Fruit fly (Drosophila melanogaster): ENCODE measurements around the gene Cpr67B.
A peak's percentile ranks its signal among the peaks of the same experiment; 100 is the strongest.

Cpr67B gene

dm6 chr3L:9360217-9360692 lies 44.3 kb upstream of the Cpr67B start, which contains the start of gene Pdxk (continued):
- TF ChIP-seq caup (GFP tag; optimal IDR thresholded peaks at IDR 0.05; ENCODE audit: severe bottlenecking), result peak; percentile 45
- TF ChIP-seq CG12299 (tag; optimal IDR thresholded peaks at IDR 0.05), result peak; percentile 28
- TF ChIP-seq Rfx (GFP tag; IDR thresholded peaks at IDR 0.05), result peak; percentile 43; the same call in 1 of the 2 replicates
- TF ChIP-seq Abd-B (GFP tag; optimal IDR thresholded peaks at IDR 0.05), result no peak
- no peak for TF ChIP-seq Dad (GFP tag; optimal IDR thresholded peaks at IDR 0.05)
- peak; percentile 32 for TF ChIP-seq CG17385 (GFP tag; optimal IDR thresholded peaks at IDR 0.05)
- no peak for TF ChIP-seq CG8290 (GFP tag; optimal IDR thresholded peaks at IDR 0.05)
- peak in 1 of 2 experiments; percentile 67 for TF ChIP-seq CG8290 (tag; optimal IDR thresholded peaks at IDR 0.05)
- TF ChIP-seq wor (GFP tag; IDR thresholded peaks at IDR 0.05), result no peak
- TF ChIP-seq Pdp1 (GFP tag; optimal IDR thresholded peaks at IDR 0.05), result peak in 1 of 2 experiments; percentile 91
- TF ChIP-seq Trl (optimal IDR thresholded peaks at IDR 0.05), result peak in 1 of 2 experiments; percentile 43
- no peak for TF ChIP-seq Trl (GFP tag; optimal IDR thresholded peaks at IDR 0.05)
- peak; percentile 43 for TF ChIP-seq Hmr (GFP tag; optimal IDR thresholded peaks at IDR 0.05)
- peak; percentile 58 for TF ChIP-seq sens (GFP tag)
- TF ChIP-seq slbo (GFP tag; IDR thresholded peaks at IDR 0.05), result peak; percentile 5; the same call in 1 of the 2 replicates
- TF ChIP-seq CG17568 (GFP tag; optimal IDR thresholded peaks at IDR 0.05), result peak; percentile 3
- no peak for TF ChIP-seq hb (GFP tag; IDR thresholded peaks at IDR 0.05; ENCODE audit: partially characterized antibody)
- TF ChIP-seq CG14710 (tag; optimal IDR thresholded peaks at IDR 0.05), result peak; percentile 25
- TF ChIP-seq CG12391 (tag; optimal IDR thresholded peaks at IDR 0.05), result peak; percentile 31
- TF ChIP-seq exex (tag; optimal IDR thresholded peaks at IDR 0.05), result peak; percentile 67
- TF ChIP-seq Fer1 (GFP tag; optimal IDR thresholded peaks at IDR 0.05), result peak; percentile 31
- peak; percentile 52 for TF ChIP-seq CG7987 (GFP tag; optimal IDR thresholded peaks at IDR 0.05)
- no peak for TF ChIP-seq ash1 (GFP tag; optimal IDR thresholded peaks at IDR 0.05)
- peak; percentile 35 for TF ChIP-seq CG2116 (GFP tag; optimal IDR thresholded peaks at IDR 0.05)
- TF ChIP-seq E2f1 (GFP tag; IDR thresholded peaks at IDR 0.05), result peak; percentile 10; the same call in 1 of the 2 replicates
- no peak for TF ChIP-seq sens-2 (GFP tag; IDR thresholded peaks at IDR 0.05)
- peak; percentile 25 for TF ChIP-seq cwo (GFP tag; optimal IDR thresholded peaks at IDR 0.05)
- TF ChIP-seq nerfin-1 (tag; optimal IDR thresholded peaks at IDR 0.05), result peak; percentile 26
- no peak for TF ChIP-seq CG10979 (tag; optimal IDR thresholded peaks at IDR 0.05)
- TF ChIP-seq cg (GFP tag; optimal IDR thresholded peaks at IDR 0.05), result peak; percentile 74
- TF ChIP-seq trh (GFP tag; optimal IDR thresholded peaks at IDR 0.05), result no peak
- TF ChIP-seq ATbp (GFP tag; optimal IDR thresholded peaks at IDR 0.05), result no peak
- peak; percentile 63 for TF ChIP-seq gfzf (GFP tag; optimal IDR thresholded peaks at IDR 0.05)
- peak; percentile 15 for TF ChIP-seq Myb (GFP tag; optimal IDR thresholded peaks at IDR 0.05)
- TF ChIP-seq stwl (tag; optimal IDR thresholded peaks at IDR 0.05), result peak; percentile 43
- TF ChIP-seq kay (GFP tag; optimal IDR thresholded peaks at IDR 0.05), result peak; percentile 34
- peak; percentile 46 for TF ChIP-seq vvl (GFP tag; IDR thresholded peaks at IDR 0.05)
- TF ChIP-seq hkb (optimal IDR thresholded peaks at IDR 0.05), result no peak
- peak; percentile 37 for TF ChIP-seq hkb (GFP tag; IDR thresholded peaks at IDR 0.05)
- TF ChIP-seq Med (GFP tag), result peak; percentile 81
- TF ChIP-seq sug (tag; optimal IDR thresholded peaks at IDR 0.05), result peak; percentile 94
- peak; percentile 29 for TF ChIP-seq YL-1 (GFP tag; optimal IDR thresholded peaks at IDR 0.05)
- TF ChIP-seq ftz-f1 (GFP tag; optimal IDR thresholded peaks at IDR 0.05), result peak; percentile 97
- peak; percentile 71 for TF ChIP-seq grn (GFP tag; optimal IDR thresholded peaks at IDR 0.05)
- TF ChIP-seq CG1233 (GFP tag; optimal IDR thresholded peaks at IDR 0.05), result peak; percentile 6
- TF ChIP-seq chm (GFP tag; IDR thresholded peaks at IDR 0.05), result 0 out of 2 replicates have a peak, but pooled peaks have one; percentile 11
- TF ChIP-seq CG34422 (GFP tag; IDR thresholded peaks at IDR 0.05), result peak; percentile 25; the same call in 1 of the 3 replicates
- TF ChIP-seq Ada2b (GFP tag; IDR thresholded peaks at IDR 0.05), result no peak
- peak; percentile 94 for TF ChIP-seq CG10543 (GFP tag; optimal IDR thresholded peaks at IDR 0.05)
- TF ChIP-seq Ssrp (tag; optimal IDR thresholded peaks at IDR 0.05), result no peak
- no peak for TF ChIP-seq oc (tag; optimal IDR thresholded peaks at IDR 0.05)
